Fruit fly (Drosophila melanogaster) S2 (cell line): Measurements from ENCODE around the gene CG13359.

ENCODE experiments used
- CG8478 ChIP-seq: fragments of >200 bp; optimal IDR thresholded peaks from 2 replicates; lab custom pipeline; 2018
- CTCF ChIP-seq, 2 experiments: fragments of >200 bp; optimal IDR thresholded peaks; 2 replicates each; lab custom pipeline; 2018

dm6 chrX:790039-790597 lies 13.2 kb downstream of the CG13359 start, which contains the start of gene CG13360:
- no peak for TF ChIP-seq CTCF (optimal IDR thresholded peaks at IDR 0.05; lab: Kevin White, UChicago)
- no peak for TF ChIP-seq CG8478
